Worm (Caenorhabditis elegans) whole organism, L4 larva: Measurements from ENCODE around the gene ZK1067.4.

Experiments
- F26F4.8 ChIP-seq: fragments of 200-800 bp; sonication (Bioruptor generic); conservative IDR thresholded peaks from 2 replicates; pipeline ENCODE4 v1.3.6; 2022; ENCODE audit warnings: missing genetic modification characterization, missing compliant biosample characterization
- T20F7.1 ChIP-seq: fragments of 200-800 bp; sonication (Bioruptor generic); optimal IDR thresholded peaks from 2 replicates; lab custom pipeline; 2018; ENCODE audit warnings: mild to moderate bottlenecking, missing genetic modification characterization, missing compliant biosample characterization
- Y105C5A.15 ChIP-seq: fragments of 200-800 bp; sonication (Bioruptor generic); IDR thresholded peaks from 2 replicates; pipeline ENCODE4 v1.3.6; 2022; ENCODE audit warnings: missing genetic modification characterization, missing compliant biosample characterization
- aha-1 ChIP-seq: fragments of 150-350 bp; peaks from one replicate; lab custom pipeline; 2014; ENCODE audit warnings: missing biosample characterization, missing genetic modification characterization
- ceh-32 ChIP-seq: sonication (generic microtip); optimal IDR thresholded peaks from 2 replicates; lab custom pipeline; 2016; ENCODE audit warnings: mild to moderate bottlenecking, missing genetic modification characterization, missing compliant biosample characterization; ENCODE audit not compliant: poor library complexity
- ceh-44 ChIP-seq: fragments of 200-800 bp; sonication (Bioruptor generic); IDR thresholded peaks from 2 replicates; pipeline ENCODE4 v1.3.6; 2022; ENCODE audit warnings: missing genetic modification reagents, missing genetic modification characterization, missing compliant biosample characterization
- ceh-62 ChIP-seq: sonication (generic microtip); optimal IDR thresholded peaks from 2 replicates; lab custom pipeline; 2017; ENCODE audit warnings: missing biosample characterization, missing genetic modification characterization
- ces-1 ChIP-seq: fragments of 150-350 bp; sonication (generic microtip); optimal IDR thresholded peaks from 4 replicates; lab custom pipeline; 2014; ENCODE audit warnings: missing biosample characterization, missing genetic modification reagents, missing genetic modification characterization
- ctbp-1 ChIP-seq: fragments of 200-800 bp; sonication (Bioruptor generic); IDR thresholded peaks from 2 replicates; pipeline ENCODE4 v1.3.6; 2022; ENCODE audit warnings: missing genetic modification reagents, missing genetic modification characterization, missing compliant biosample characterization
- daf-19 ChIP-seq: fragments of 200-800 bp; sonication (Bioruptor generic); conservative IDR thresholded peaks from 2 replicates; pipeline ENCODE4 v1.3.6; 2022; ENCODE audit warnings: missing genetic modification characterization, missing compliant biosample characterization
- dmd-6 ChIP-seq: fragments of 200-800 bp; sonication (Bioruptor generic); IDR thresholded peaks from 2 replicates; pipeline ENCODE4 v1.3.6; 2022; ENCODE audit warnings: missing genetic modification reagents, missing genetic modification characterization, missing compliant biosample characterization
- dmd-9 ChIP-seq: fragments of 200-800 bp; sonication (Bioruptor generic); IDR thresholded peaks from 2 replicates; pipeline ENCODE4 v1.3.6; 2022; ENCODE audit warnings: missing genetic modification reagents, missing genetic modification characterization, missing compliant biosample characterization
- duxl-1 ChIP-seq: sonication (generic microtip); optimal IDR thresholded peaks from 2 replicates; lab custom pipeline; 2016; ENCODE audit warnings: mild to moderate bottlenecking, missing genetic modification characterization, moderate library complexity, missing compliant biosample characterization; ENCODE audit not compliant: poor library complexity
- hif-1 ChIP-seq, 2 experiments: sonication (generic microtip); optimal IDR thresholded peaks; 2 replicates each; lab custom pipeline; 2016 to 2017; ENCODE audit warnings: missing compliant biosample characterization in 2 of 2, missing genetic modification characterization in 2 of 2, missing genetic modification reagents in 2 of 2, missing genotype in 2 of 2, mild to moderate bottlenecking in 1 of 2
- hlh-30 ChIP-seq: sonication (generic microtip); optimal IDR thresholded peaks from 2 replicates; lab custom pipeline; 2017; ENCODE audit warnings: antibody characterized with exemption, mild to moderate bottlenecking, missing genetic modification characterization, missing compliant biosample characterization; ENCODE audit not compliant: insufficient read depth
- lin-1 ChIP-seq: fragments of 200-800 bp; sonication (Bioruptor generic); IDR thresholded peaks from 2 replicates; pipeline ENCODE4 v1.3.6; 2022; ENCODE audit warnings: missing genetic modification reagents, missing genetic modification characterization, missing compliant biosample characterization
- mdl-1 ChIP-seq, 2 experiments: fragments of 150-350 bp in 1 of 2; sonication (generic microtip) in 1 of 2; optimal IDR thresholded peaks; 2 replicates each; lab custom pipeline; 2014 to 2017; ENCODE audit warnings: missing biosample characterization in 2 of 2, missing genetic modification characterization in 2 of 2
- mep-1 ChIP-seq: fragments of 150-350 bp; sonication (generic microtip); optimal IDR thresholded peaks from 3 replicates; lab custom pipeline; 2014; ENCODE audit warnings: missing biosample characterization, missing genetic modification characterization
- mxl-3 ChIP-seq: fragments of 200-800 bp; sonication (Bioruptor generic); optimal IDR thresholded peaks from 2 replicates; lab custom pipeline; 2018; ENCODE audit warnings: mild to moderate bottlenecking, missing genetic modification characterization, missing compliant biosample characterization
- nhr-10 ChIP-seq: fragments of 150-350 bp; optimal IDR thresholded peaks from 2 replicates; lab custom pipeline; 2014; ENCODE audit warnings: missing biosample characterization, missing genetic modification characterization
- nhr-25 ChIP-seq: sonication (generic microtip); optimal IDR thresholded peaks from 2 replicates; lab custom pipeline; 2017; ENCODE audit warnings: missing genetic modification characterization, mild to moderate bottlenecking, missing compliant biosample characterization, antibody characterized with exemption, moderate library complexity, borderline replicate concordance; ENCODE audit not compliant: insufficient read depth
- nhr-28 ChIP-seq: fragments of 150-350 bp; optimal IDR thresholded peaks from 2 replicates; lab custom pipeline; 2014; ENCODE audit warnings: missing biosample characterization, missing genetic modification characterization
- nhr-6 ChIP-seq: fragments of 150-350 bp; optimal IDR thresholded peaks from 2 replicates; lab custom pipeline; 2014; ENCODE audit warnings: missing biosample characterization, missing genetic modification characterization
- nhr-77 ChIP-seq: fragments of 150-350 bp; optimal IDR thresholded peaks from 2 replicates; lab custom pipeline; 2014; ENCODE audit warnings: missing biosample characterization, missing genetic modification characterization
- pha-4 ChIP-seq, 2 experiments: fragments of 150-350 bp in 1 of 2; fragments of 200-800 bp in 1 of 2; sonication (Bioruptor generic) in 1 of 2; IDR thresholded peaks in 1 of 2; optimal IDR thresholded peaks in 1 of 2; 2 replicates each; pipeline versions ENCODE4 v1.3.6 to Lab custom; 2014 to 2022; ENCODE audit warnings: missing genetic modification characterization in 2 of 2, missing genetic modification reagents in 2 of 2, missing biosample characterization in 1 of 2, missing compliant biosample characterization in 1 of 2
- saeg-2 ChIP-seq: fragments of 200-800 bp; sonication (Bioruptor generic); IDR thresholded peaks from 2 replicates; pipeline ENCODE4 v1.3.6; 2022; ENCODE audit warnings: missing genetic modification reagents, missing genetic modification characterization, missing compliant biosample characterization
- set-16 ChIP-seq: fragments of 200-800 bp; sonication (Bioruptor generic); IDR thresholded peaks from 2 replicates; pipeline ENCODE4 v1.3.6; 2022; ENCODE audit warnings: missing genetic modification reagents, missing genetic modification characterization, missing compliant biosample characterization
- unc-62 ChIP-seq, 3 experiments: fragments of 150-350 bp in 1 of 3; sonication (generic microtip); optimal IDR thresholded peaks in 2 of 3; peaks in 1 of 3; 1 replicate in 1 of 3; 2 replicates in 2 of 3; lab custom pipeline; 2014 to 2017; ENCODE audit warnings: missing biosample characterization in 3 of 3, missing genetic modification characterization in 3 of 3, missing genetic modification reagents in 3 of 3, missing genotype in 1 of 3
- ztf-11 ChIP-seq: fragments of 150-350 bp; optimal IDR thresholded peaks from 2 replicates; lab custom pipeline; 2014; ENCODE audit warnings: missing biosample characterization, missing genetic modification characterization

Gene ZK1067.4

DNA sequence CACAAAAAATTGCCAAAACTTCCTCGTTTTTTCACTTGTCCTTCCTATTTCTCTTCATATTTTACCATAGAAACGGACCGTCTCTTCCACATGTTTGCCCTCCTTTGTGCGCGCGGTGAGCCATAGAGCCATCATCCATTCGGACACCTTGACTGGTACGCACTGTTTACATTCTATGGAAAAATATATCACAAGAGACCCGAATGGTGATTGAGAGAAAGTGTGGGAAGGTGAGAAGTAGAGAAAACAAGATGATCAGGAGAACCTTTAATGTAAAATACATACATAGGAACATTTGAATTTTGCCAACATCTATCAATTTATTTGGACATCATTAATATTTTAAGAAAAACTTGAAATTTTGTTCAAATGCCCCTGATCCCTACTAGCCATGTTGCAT is 24.3 kb upstream of the ZK1067.4 start:
- no peak for TF ChIP-seq nhr-77
- no peak for TF ChIP-seq lin-1 (GFP tag; lab: Robert Waterston, UW)
- no peak for TF ChIP-seq pha-4 (GFP tag; IDR thresholded peaks at IDR 0.05; lab: Robert Waterston, UW)
- TF ChIP-seq pha-4 (tag; optimal IDR thresholded peaks at IDR 0.05; lab: Kevin White, UChicago): peak; percentile 87
- no peak for TF ChIP-seq ztf-11 (tag; lab: Kevin White, UChicago)
- TF ChIP-seq ceh-32 (tag; lab: Kevin White, UChicago): no peak
- TF ChIP-seq ctbp-1 (GFP tag; lab: Robert Waterston, UW): no peak
- no peak for TF ChIP-seq hlh-30 (tag; lab: Kevin White, UChicago)
- TF ChIP-seq unc-62 (GFP tag; optimal IDR thresholded peaks at IDR 0.05 in 1 of 2; lab: Kevin White, UChicago): peak in 1 of 2 experiments; percentile 58
- TF ChIP-seq unc-62 (tag; optimal IDR thresholded peaks at IDR 0.05; lab: Kevin White, UChicago): no peak
- TF ChIP-seq set-16 (GFP tag; lab: Robert Waterston, UW): no peak
- TF ChIP-seq ces-1 (GFP tag; lab: Kevin White, UChicago): no peak
- TF ChIP-seq nhr-6 (tag; lab: Kevin White, UChicago): peak; percentile 29
- no peak for TF ChIP-seq dmd-9 (GFP tag; lab: Robert Waterston, UW)
- TF ChIP-seq duxl-1 (tag; lab: Kevin White, UChicago): no peak
- TF ChIP-seq ceh-62 (tag; lab: Kevin White, UChicago): no peak
- TF ChIP-seq, all 104 proteins: peak for 3

DNA sequence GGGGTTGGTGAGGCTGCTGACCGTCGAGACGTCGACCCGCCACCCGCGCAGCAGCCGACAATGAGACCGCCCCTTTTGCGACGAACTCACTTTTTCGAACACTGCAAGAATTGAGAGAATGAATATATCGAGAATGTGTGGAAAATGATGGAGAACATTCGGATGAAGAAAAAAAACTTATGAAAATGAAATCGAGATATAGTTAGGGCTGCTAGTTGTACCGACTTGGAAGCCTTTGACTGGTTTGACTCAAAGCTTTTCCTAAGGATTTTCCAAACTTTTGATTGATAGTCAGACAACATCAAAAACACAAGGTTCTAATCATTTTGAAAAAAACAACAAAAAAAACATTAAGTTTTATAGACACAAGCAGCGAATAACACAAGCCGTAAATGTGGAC is 21.8 kb upstream of the ZK1067.4 start, which contains the start of gene sym-2:
Gene sym-2, minus strand, starts transcription at position 101 of the 400 bp plus-strand sequence.
- no peak for TF ChIP-seq mep-1 (tag; lab: Kevin White, UChicago)
- no peak for TF ChIP-seq T20F7.1 (GFP tag; lab: Kevin White, UChicago)
- no peak for TF ChIP-seq dmd-6 (GFP tag; lab: Robert Waterston, UW)
- no peak for TF ChIP-seq saeg-2 (GFP tag; lab: Robert Waterston, UW)
- TF ChIP-seq, all 104 proteins: peak for 0

DNA sequence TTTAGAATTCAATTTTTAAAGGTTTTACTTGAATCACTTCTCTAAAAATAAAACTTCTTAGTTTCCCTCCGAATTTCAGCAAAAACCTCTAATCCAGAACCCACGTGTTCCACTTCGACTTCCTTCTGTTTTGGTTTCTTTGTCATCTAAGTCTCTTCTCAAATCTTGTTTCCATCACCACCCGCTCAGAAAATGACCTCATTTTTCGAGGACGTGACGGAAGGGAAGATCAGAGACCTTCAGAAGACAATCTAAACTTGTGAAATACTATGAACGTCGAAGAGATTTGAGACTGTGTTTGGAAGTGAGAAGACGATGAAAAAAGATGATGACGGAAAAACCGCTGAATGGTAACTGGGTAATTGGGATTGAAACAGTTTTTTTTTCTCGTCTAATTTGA is 20.5 kb upstream of the ZK1067.4 start:
- TF ChIP-seq mdl-1 (tag; optimal IDR thresholded peaks at IDR 0.05; lab: Kevin White, UChicago) (peak in 1 of 2 experiments; percentile 48), dmd-6 (GFP tag; lab: Robert Waterston, UW) (no peak), nhr-25 (tag; lab: Kevin White, UChicago) (peak; percentile 34), mxl-3 (GFP tag; lab: Kevin White, UChicago) (peak; percentile 73), nhr-28 (tag; lab: Kevin White, UChicago) (peak; percentile 22), aha-1 (tag; lab: Kevin White, UChicago) (peak; percentile 70), hlh-30 (tag; lab: Kevin White, UChicago) (peak; percentile 11), F26F4.8 (GFP tag; lab: Robert Waterston, UW) (no peak)

DNA sequence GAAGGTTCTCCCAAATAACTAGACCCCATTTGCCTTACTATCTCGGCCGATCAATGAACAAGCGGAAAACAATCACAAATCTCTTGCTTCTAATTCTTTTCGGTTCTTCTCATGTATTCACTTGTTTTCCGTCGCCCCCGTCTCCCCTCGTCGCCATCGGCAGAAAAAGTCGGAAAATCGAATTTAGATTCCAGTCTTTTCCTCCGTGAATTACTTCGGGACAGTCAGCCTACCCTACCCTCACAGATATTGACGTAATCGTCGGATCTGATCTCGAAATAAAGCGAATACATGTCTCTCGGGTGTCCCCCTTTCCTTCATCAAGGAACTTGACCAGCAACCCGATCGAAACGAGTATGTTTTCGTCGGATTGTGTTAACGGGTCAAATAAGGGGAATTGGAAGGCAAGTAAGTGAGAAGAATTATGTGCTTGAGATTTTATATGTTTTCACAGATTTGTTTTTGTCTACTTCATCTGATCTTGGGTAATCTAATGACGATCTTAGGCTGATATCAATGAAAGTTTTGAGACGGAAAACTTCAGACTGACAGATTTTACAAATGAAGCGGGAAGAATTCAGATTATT is 19.6 kb upstream of the ZK1067.4 start:
- TF ChIP-seq aha-1 (tag; lab: Kevin White, UChicago): peak; percentile 30
- TF ChIP-seq hif-1 (tag; optimal IDR thresholded peaks at IDR 0.05; lab: Kevin White, UChicago): no peak

DNA sequence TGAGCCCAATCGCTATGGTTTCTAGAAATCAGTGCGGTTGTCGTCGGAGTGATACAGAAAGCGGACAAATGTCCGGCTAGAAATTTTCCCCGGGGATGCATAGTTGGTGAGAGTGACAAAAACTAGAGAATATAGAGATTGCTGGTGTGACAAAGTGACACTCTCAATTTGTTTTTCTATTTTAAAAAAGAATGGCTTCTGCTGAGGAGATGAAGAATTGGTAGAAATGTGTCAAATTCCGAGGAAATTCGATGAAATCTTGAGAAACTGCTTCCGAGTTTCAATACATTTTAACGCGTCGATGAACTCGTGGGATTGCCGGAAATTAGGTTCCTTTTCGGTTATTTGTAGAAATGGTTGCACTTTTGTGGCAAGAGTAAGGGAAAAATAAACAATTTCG is 16.0 kb upstream of the ZK1067.4 start, which contains the start of gene twk-4:
Gene twk-4, minus strand, starts transcription at position 101 of the 400 bp plus-strand sequence.
- TF ChIP-seq nhr-10 (no peak), Y105C5A.15 (GFP tag; lab: Robert Waterston, UW) (no peak), ztf-11 (tag; lab: Kevin White, UChicago) (no peak), daf-19 (GFP tag; lab: Robert Waterston, UW) (no peak), ceh-44 (GFP tag; lab: Robert Waterston, UW) (no peak)
